Fruit fly (Drosophila melanogaster) whole organism, wandering third instar larva: Measurements from ENCODE around the gene TORIP.

Experiments
- Abd-B ChIP-seq: fragments of >200 bp; optimal IDR thresholded peaks from 2 replicates; lab custom pipeline; 2017; ENCODE audit warnings: missing biosample characterization, missing genetic modification characterization
- CG32264 ChIP-seq: fragments of 200-800 bp; sonication (Bioruptor generic); optimal IDR thresholded peaks from 2 replicates; lab custom pipeline; 2016; ENCODE audit warnings: missing biosample characterization, missing genetic modification characterization
- CG9705 ChIP-seq: fragments of 200-800 bp; sonication (Bioruptor generic); optimal IDR thresholded peaks from 2 replicates; lab custom pipeline; 2018; ENCODE audit warnings: missing biosample characterization, mild to moderate bottlenecking, missing genetic modification characterization
- CrebA ChIP-seq: fragments of 200-800 bp; sonication (Bioruptor generic); optimal IDR thresholded peaks from 2 replicates; lab custom pipeline; 2016; ENCODE audit warnings: missing biosample characterization, mild to moderate bottlenecking, missing genetic modification characterization, borderline replicate concordance
- Dfd ChIP-seq: fragments of >200 bp; optimal IDR thresholded peaks from 2 replicates; lab custom pipeline; 2017; ENCODE audit warnings: missing biosample characterization, missing genetic modification characterization
- Dif ChIP-seq: fragments of 200-275, 200-300 bp; sonication (Bioruptor generic); optimal IDR thresholded peaks from 2 replicates; lab custom pipeline; 2018; ENCODE audit warnings: missing biosample characterization, missing genetic modification characterization; ENCODE audit not compliant: partially characterized antibody
- GATAd ChIP-seq: sonication (Bioruptor generic); optimal IDR thresholded peaks from 2 replicates; lab custom pipeline; 2016; ENCODE audit warnings: missing biosample characterization, missing genetic modification characterization
- HLH106 ChIP-seq: fragments of 200-800 bp; optimal IDR thresholded peaks from 3 replicates; lab custom pipeline; 2019; ENCODE audit warnings: missing biosample characterization, mild to moderate bottlenecking, missing genetic modification characterization, moderate library complexity
- Hnf4 ChIP-seq: fragments of 200-800 bp; sonication (Bioruptor generic); optimal IDR thresholded peaks from 2 replicates; lab custom pipeline; 2016; ENCODE audit warnings: missing biosample characterization, mild to moderate bottlenecking, missing genetic modification characterization
- Hr78 ChIP-seq: fragments of >200 bp; optimal IDR thresholded peaks from 2 replicates; lab custom pipeline; 2017; ENCODE audit warnings: missing biosample characterization, missing genetic modification characterization
- Hr83 ChIP-seq: fragments of 200-300 bp; sonication (Bioruptor generic); optimal IDR thresholded peaks from 2 replicates; lab custom pipeline; 2016; ENCODE audit warnings: missing biosample characterization, mild to moderate bottlenecking, missing genetic modification characterization, moderate library complexity; ENCODE audit not compliant: poor library complexity, severe bottlenecking
- Jra ChIP-seq: sonication (Bioruptor generic); optimal IDR thresholded peaks from 2 replicates; lab custom pipeline; 2016; ENCODE audit warnings: missing biosample characterization, missing genetic modification characterization
- Myc ChIP-seq: fragments of >200 bp; optimal IDR thresholded peaks from 2 replicates; lab custom pipeline; 2017
- OdsH ChIP-seq: fragments of 200-800 bp; sonication (Bioruptor generic); optimal IDR thresholded peaks from 2 replicates; lab custom pipeline; 2016; ENCODE audit warnings: missing biosample characterization, mild to moderate bottlenecking, missing genetic modification characterization
- Rel ChIP-seq, 2 experiments: fragments of 200-800 bp; sonication (Bioruptor generic) in 1 of 2; optimal IDR thresholded peaks; 2 replicates in 1 of 2; 3 replicates in 1 of 2; lab custom pipeline; 2016 to 2019; ENCODE audit warnings: mild to moderate bottlenecking in 2 of 2, missing biosample characterization in 2 of 2, missing genetic modification characterization in 2 of 2, moderate library complexity in 1 of 2
- Vsx2 ChIP-seq: fragments of 200-300, 225-300 bp; sonication (Bioruptor generic); optimal IDR thresholded peaks from 2 replicates; lab custom pipeline; 2018; ENCODE audit warnings: missing biosample characterization, missing genetic modification characterization; ENCODE audit not compliant: partially characterized antibody
- br ChIP-seq: fragments of 200-800 bp; sonication (Bioruptor generic); optimal IDR thresholded peaks from 2 replicates; lab custom pipeline; 2016; ENCODE audit warnings: missing biosample characterization, missing genetic modification characterization
- brk ChIP-seq: fragments of 200-800 bp; sonication (Bioruptor generic); optimal IDR thresholded peaks from 2 replicates; lab custom pipeline; 2016; ENCODE audit warnings: missing biosample characterization, mild to moderate bottlenecking, missing genetic modification characterization
- dmrt93B ChIP-seq: fragments of 200-800 bp; sonication (Bioruptor generic); optimal IDR thresholded peaks from 2 replicates; lab custom pipeline; 2018; ENCODE audit warnings: missing biosample characterization, mild to moderate bottlenecking, missing genetic modification characterization
- dsf ChIP-seq: sonication (Bioruptor generic); optimal IDR thresholded peaks from 2 replicates; lab custom pipeline; 2016; ENCODE audit warnings: missing biosample characterization, missing genetic modification characterization, borderline replicate concordance
- ey ChIP-seq: fragments of 200-800 bp; sonication (Bioruptor generic); optimal IDR thresholded peaks from 2 replicates; lab custom pipeline; 2016; ENCODE audit warnings: missing biosample characterization, missing genetic modification characterization
- foxo ChIP-seq, 2 experiments: fragments of 200-800 bp; sonication (Bioruptor generic); optimal IDR thresholded peaks; 2 replicates in 1 of 2; 3 replicates in 1 of 2; lab custom pipeline; 2016 to 2017; ENCODE audit warnings: missing biosample characterization in 2 of 2, missing genetic modification characterization in 2 of 2
- h ChIP-seq: fragments of 200-800 bp; sonication (Bioruptor generic); optimal IDR thresholded peaks from 3 replicates; lab custom pipeline; 2016; ENCODE audit warnings: missing biosample characterization, mild to moderate bottlenecking, missing genetic modification characterization
- psq ChIP-seq: fragments of 200-800 bp; sonication (Bioruptor generic); optimal IDR thresholded peaks from 3 replicates; lab custom pipeline; 2017; ENCODE audit warnings: missing biosample characterization, mild to moderate bottlenecking, missing genetic modification characterization, moderate library complexity
- rgr ChIP-seq: fragments of 200-800 bp; sonication (Bioruptor generic); optimal IDR thresholded peaks from 3 replicates; lab custom pipeline; 2016; ENCODE audit warnings: missing biosample characterization, mild to moderate bottlenecking, missing genetic modification characterization
- sage ChIP-seq: fragments of 200-800 bp; sonication (Bioruptor generic); optimal IDR thresholded peaks from 2 replicates; lab custom pipeline; 2016; ENCODE audit warnings: missing biosample characterization, mild to moderate bottlenecking, missing genetic modification characterization
- sv ChIP-seq: fragments of 200-800 bp; sonication (Bioruptor generic); optimal IDR thresholded peaks from 3 replicates; lab custom pipeline; 2016; ENCODE audit warnings: missing biosample characterization, missing genetic modification characterization
- tai ChIP-seq: sonication (Bioruptor generic); optimal IDR thresholded peaks from 2 replicates; lab custom pipeline; 2016; ENCODE audit warnings: missing biosample characterization, missing genetic modification characterization
- usp ChIP-seq: fragments of >200 bp; optimal IDR thresholded peaks from 2 replicates; lab custom pipeline; 2017; ENCODE audit warnings: missing biosample characterization, missing genetic modification characterization

The TORIP gene

dm6 chr3L:19790929-19791687 lies 13.8 kb downstream of the TORIP start (continued):
- no peak for TF ChIP-seq brk (GFP tag; lab: Kevin White, UChicago)
- peak; percentile 63 for TF ChIP-seq OdsH (GFP tag; lab: Kevin White, UChicago)
- peak in 1 of 2 experiments; percentile 80 for TF ChIP-seq foxo (GFP tag; optimal IDR thresholded peaks at IDR 0.05; lab: Kevin White, UChicago)
- no peak for TF ChIP-seq dsf (GFP tag; lab: Kevin White, UChicago)
- TF ChIP-seq dmrt93B (GFP tag; lab: Kevin White, UChicago) = peak; percentile 49
- TF ChIP-seq CG32264 (GFP tag; lab: Kevin White, UChicago) = no peak
- TF ChIP-seq psq (GFP tag; lab: Kevin White, UChicago) = peak; percentile 71
- TF ChIP-seq GATAd (GFP tag; lab: Kevin White, UChicago) = no peak
- peak; percentile 91 for TF ChIP-seq HLH106 (tag; lab: Kevin White, UChicago)
- no peak for TF ChIP-seq Dfd (GFP tag; lab: Kevin White, UChicago)
- peak; percentile 100 for TF ChIP-seq Myc
- TF ChIP-seq, all 38 proteins: peak for 23

DNA sequence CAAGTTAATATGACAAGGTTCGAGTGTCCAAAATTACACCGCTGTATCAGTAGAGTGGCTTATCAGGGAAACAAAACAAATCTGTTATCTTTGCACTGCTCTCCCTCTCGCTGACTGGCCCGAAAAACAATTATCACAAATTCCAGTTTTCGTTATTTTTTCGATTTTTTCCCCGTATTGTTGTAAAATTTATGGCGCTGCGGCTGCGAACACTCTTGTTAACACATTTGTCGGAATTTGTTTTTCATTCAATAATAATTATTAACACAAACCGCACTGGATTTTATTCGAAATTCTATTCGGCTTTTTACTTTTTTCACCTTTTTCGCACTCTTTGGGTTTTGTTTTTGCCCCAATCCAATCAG lies 14.3 kb downstream of the TORIP start:
- TF ChIP-seq Rel (GFP tag; optimal IDR thresholded peaks at IDR 0.05; lab: Kevin White, UChicago) (no peak), Rel (tag; optimal IDR thresholded peaks at IDR 0.05; lab: Kevin White, UChicago) (peak; percentile 51), Myc (no peak), dmrt93B (GFP tag; lab: Kevin White, UChicago) (no peak)

DNA sequence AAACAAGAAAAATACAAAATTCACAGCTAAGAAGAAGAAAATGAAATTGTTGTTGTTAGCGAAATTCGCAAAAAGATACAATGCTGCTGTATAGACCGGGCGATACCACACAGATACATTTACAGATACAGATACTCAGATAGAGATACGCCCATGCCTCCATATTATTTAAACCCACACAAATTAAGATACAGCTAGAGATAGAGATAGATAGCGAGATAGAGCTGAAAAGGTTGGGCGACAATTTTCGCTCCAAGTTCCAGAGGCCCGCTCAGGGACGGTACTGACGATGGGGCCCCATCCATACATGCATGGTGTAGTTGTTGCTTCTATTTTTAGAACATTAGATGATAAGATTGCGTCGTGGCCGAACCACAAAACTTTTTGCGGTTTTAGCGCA lies 17.2 kb downstream of the TORIP start:
- TF ChIP-seq Hr83 (GFP tag; lab: Kevin White, UChicago) = peak; percentile 28
- TF ChIP-seq brk (GFP tag; lab: Kevin White, UChicago) = no peak

dm6 chr3L:19778530-19778929 lies 26.4 kb downstream of the TORIP start:
- TF ChIP-seq brk (GFP tag; lab: Kevin White, UChicago) (no peak), Abd-B (GFP tag; lab: Kevin White, UChicago) (no peak), CrebA (no peak), sv (GFP tag; lab: Kevin White, UChicago) (no peak), tai (no peak), Dif (GFP tag; lab: Kevin White, UChicago) (no peak), sage (GFP tag; lab: Kevin White, UChicago) (no peak), Vsx2 (no peak), OdsH (GFP tag; lab: Kevin White, UChicago) (no peak), rgr (GFP tag; lab: Kevin White, UChicago) (no peak), Jra (GFP tag; lab: Kevin White, UChicago) (no peak), usp (no peak), ey (GFP tag; lab: Kevin White, UChicago) (no peak), HLH106 (tag; lab: Kevin White, UChicago) (no peak), CG9705 (no peak)

- TF ChIP-seq Rel (GFP tag; optimal IDR thresholded peaks at IDR 0.05; lab: Kevin White, UChicago) (no peak), Rel (tag; optimal IDR thresholded peaks at IDR 0.05; lab: Kevin White, UChicago) (peak; percentile 24), dsf (GFP tag; lab: Kevin White, UChicago) (no peak), Hnf4 (GFP tag; lab: Kevin White, UChicago) (no peak), tai (peak; percentile 34), Hr78 (GFP tag; lab: Kevin White, UChicago) (no peak), br (no peak), brk (GFP tag; lab: Kevin White, UChicago) (peak; percentile 28), foxo (GFP tag; optimal IDR thresholded peaks at IDR 0.05; lab: Kevin White, UChicago) (no peak), CrebA (peak; percentile 36), Vsx2 (peak; percentile 66), h (GFP tag; lab: Kevin White, UChicago) (peak; percentile 11)
Observed at dm6 chr3L:19777279-19777960, 27.5 kb downstream of the TORIP start.
